Worm (Caenorhabditis elegans) whole organism, L4 larva: ENCODE data around the gene nhr-277.
A peak's percentile ranks its signal among the peaks of the same experiment; 100 is the strongest.
"Not testable (repeated sequence)": the region's sequence is repeated elsewhere in the genome, so short reads cannot be mapped to it uniquely, and the experiment has no call there.

Experiments
- D1046.2 ChIP-seq: fragments of 200-800 bp; sonication (Bioruptor generic); IDR thresholded peaks from 2 replicates; pipeline ENCODE4 v1.3.6; 2022; ENCODE audit warnings: missing genetic modification characterization, missing compliant biosample characterization
- F26F4.8 ChIP-seq: fragments of 200-800 bp; sonication (Bioruptor generic); conservative IDR thresholded peaks from 2 replicates; pipeline ENCODE4 v1.3.6; 2022; ENCODE audit warnings: missing genetic modification characterization, missing compliant biosample characterization
- F44E2.7 ChIP-seq: fragments of 200-800 bp; sonication (Bioruptor generic); IDR thresholded peaks from 2 replicates; pipeline ENCODE4 v2.1.2; 2022; ENCODE audit warnings: missing genetic modification characterization, missing compliant biosample characterization
- F49E8.2 ChIP-seq: sonication (generic microtip); optimal IDR thresholded peaks from 2 replicates; lab custom pipeline; 2016; ENCODE audit warnings: missing compliant biosample characterization, mild to moderate bottlenecking, missing genetic modification characterization, borderline replicate concordance
- T26A8.4 ChIP-seq: fragments of 200-800 bp; sonication (Bioruptor generic); IDR thresholded peaks from 2 replicates; pipeline ENCODE4 v1.3.6; 2022; ENCODE audit warnings: missing genetic modification characterization, missing compliant biosample characterization
- Y105C5A.15 ChIP-seq: fragments of 200-800 bp; sonication (Bioruptor generic); IDR thresholded peaks from 2 replicates; pipeline ENCODE4 v1.3.6; 2022; ENCODE audit warnings: missing genetic modification characterization, missing compliant biosample characterization
- Y48G9A.11 ChIP-seq: fragments of 200-800 bp; sonication (Bioruptor generic); IDR thresholded peaks from 2 replicates; pipeline ENCODE4 v1.3.6; 2022; ENCODE audit warnings: missing genetic modification reagents, missing genetic modification characterization, missing compliant biosample characterization
- Y75B8A.6 ChIP-seq: fragments of 200-800 bp; sonication (Bioruptor generic); IDR thresholded peaks from 2 replicates; pipeline ENCODE4 v1.3.6; 2022; ENCODE audit warnings: missing genetic modification reagents, missing genetic modification characterization, missing compliant biosample characterization
- ZK337.2 ChIP-seq: fragments of 200-800 bp; sonication (Bioruptor generic); IDR thresholded peaks from 2 replicates; pipeline ENCODE4 v1.3.6; 2022; ENCODE audit warnings: missing genetic modification reagents, missing genetic modification characterization, missing compliant biosample characterization
- aha-1 ChIP-seq: fragments of 150-350 bp; peaks from one replicate; lab custom pipeline; 2014; ENCODE audit warnings: missing biosample characterization, missing genetic modification characterization
- arid-1 ChIP-seq: fragments of 200-800 bp; sonication (Bioruptor generic); conservative IDR thresholded peaks from 2 replicates; pipeline ENCODE4 v1.3.6; 2022; ENCODE audit warnings: missing genetic modification reagents, missing genetic modification characterization, missing compliant biosample characterization
- attf-4 ChIP-seq: sonication (generic microtip); optimal IDR thresholded peaks from 3 replicates; lab custom pipeline; 2017; ENCODE audit warnings: missing biosample characterization, missing genetic modification characterization
- ceh-20 ChIP-seq: fragments of 200-800 bp; sonication (Bioruptor generic); IDR thresholded peaks from 2 replicates; pipeline ENCODE4 v1.3.6; 2022; ENCODE audit warnings: missing genetic modification reagents, missing genetic modification characterization, missing compliant biosample characterization
- ceh-44 ChIP-seq: fragments of 200-800 bp; sonication (Bioruptor generic); IDR thresholded peaks from 2 replicates; pipeline ENCODE4 v1.3.6; 2022; ENCODE audit warnings: missing genetic modification reagents, missing genetic modification characterization, missing compliant biosample characterization
- ces-1 ChIP-seq: fragments of 150-350 bp; sonication (generic microtip); optimal IDR thresholded peaks from 4 replicates; lab custom pipeline; 2014; ENCODE audit warnings: missing biosample characterization, missing genetic modification reagents, missing genetic modification characterization
- cey-2 ChIP-seq: sonication (generic microtip); optimal IDR thresholded peaks from 3 replicates; lab custom pipeline; 2017; ENCODE audit warnings: missing genetic modification characterization, mild to moderate bottlenecking, missing compliant biosample characterization, antibody characterized with exemption, borderline replicate concordance; ENCODE audit not compliant: insufficient read depth
- ctbp-1 ChIP-seq: fragments of 200-800 bp; sonication (Bioruptor generic); IDR thresholded peaks from 2 replicates; pipeline ENCODE4 v1.3.6; 2022; ENCODE audit warnings: missing genetic modification reagents, missing genetic modification characterization, missing compliant biosample characterization
- daf-12 ChIP-seq: fragments of 150-350 bp; optimal IDR thresholded peaks from 2 replicates; lab custom pipeline; 2014; ENCODE audit warnings: missing biosample characterization, missing genetic modification reagents, missing genetic modification characterization
- daf-8 ChIP-seq: fragments of 200-800 bp; sonication (Bioruptor generic); IDR thresholded peaks from 2 replicates; pipeline ENCODE4 v1.3.6; 2022; ENCODE audit warnings: missing genetic modification characterization, missing compliant biosample characterization
- dmd-6 ChIP-seq: fragments of 200-800 bp; sonication (Bioruptor generic); IDR thresholded peaks from 2 replicates; pipeline ENCODE4 v1.3.6; 2022; ENCODE audit warnings: missing genetic modification reagents, missing genetic modification characterization, missing compliant biosample characterization
- dmd-8 ChIP-seq: fragments of 200-800 bp; sonication (Bioruptor generic); IDR thresholded peaks from 2 replicates; pipeline ENCODE4 v1.3.6; 2022; ENCODE audit warnings: missing genetic modification characterization, missing compliant biosample characterization
- egl-43 ChIP-seq: fragments of 200-800 bp; sonication (Bioruptor generic); IDR thresholded peaks from 2 replicates; pipeline ENCODE4 v1.3.6; 2022; ENCODE audit warnings: missing genetic modification reagents, missing genetic modification characterization, missing compliant biosample characterization
- hmg-1.1 ChIP-seq: fragments of 200-800 bp; sonication (Bioruptor generic); IDR thresholded peaks from 2 replicates; pipeline ENCODE4 v1.3.6; 2022; ENCODE audit warnings: missing genetic modification reagents, missing genetic modification characterization, missing compliant biosample characterization
- lim-7 ChIP-seq: fragments of 200-800 bp; sonication (Bioruptor generic); IDR thresholded peaks from 2 replicates; pipeline ENCODE4 v1.3.6; 2022; ENCODE audit warnings: missing genetic modification characterization, missing compliant biosample characterization
- lin-1 ChIP-seq: fragments of 200-800 bp; sonication (Bioruptor generic); IDR thresholded peaks from 2 replicates; pipeline ENCODE4 v1.3.6; 2022; ENCODE audit warnings: missing genetic modification reagents, missing genetic modification characterization, missing compliant biosample characterization
- lin-15B ChIP-seq: fragments of 150-350 bp; sonication (generic microtip); optimal IDR thresholded peaks from 3 replicates; lab custom pipeline; 2014; ENCODE audit warnings: missing biosample characterization, missing genetic modification characterization
- lin-29 ChIP-seq: fragments of 200-800 bp; sonication (Bioruptor generic); IDR thresholded peaks from 2 replicates; pipeline ENCODE4 v1.3.6; 2022; ENCODE audit warnings: missing genetic modification reagents, missing genetic modification characterization, missing compliant biosample characterization
- lin-38 ChIP-seq: fragments of 200-800 bp; sonication (Bioruptor generic); IDR thresholded peaks from 2 replicates; pipeline ENCODE4 v1.3.6; 2022; ENCODE audit warnings: missing genetic modification reagents, missing genetic modification characterization, missing compliant biosample characterization
- madf-5 ChIP-seq, 2 experiments: fragments of 200-800 bp; sonication (Bioruptor generic); IDR thresholded peaks; 2 replicates each; pipeline ENCODE4 v1.3.6; 2022; ENCODE audit warnings: missing compliant biosample characterization in 2 of 2, missing genetic modification characterization in 2 of 2
- madf-9 ChIP-seq: fragments of 200-800 bp; sonication (Bioruptor generic); conservative IDR thresholded peaks from 2 replicates; pipeline ENCODE4 v1.3.6; 2022; ENCODE audit warnings: missing genetic modification reagents, missing genetic modification characterization, missing compliant biosample characterization
- mdt-29 ChIP-seq: fragments of 200-800 bp; sonication (Bioruptor generic); IDR thresholded peaks from 2 replicates; pipeline ENCODE4 v1.3.6; 2022; ENCODE audit warnings: missing genetic modification reagents, missing genetic modification characterization, missing compliant biosample characterization
- mxl-2 ChIP-seq: fragments of 200-800 bp; sonication (Bioruptor generic); conservative IDR thresholded peaks from 2 replicates; pipeline ENCODE4 v1.3.6; 2022; ENCODE audit warnings: missing genetic modification reagents, missing genetic modification characterization, missing compliant biosample characterization
- nhr-111 ChIP-seq: fragments of 200-800 bp; sonication (Bioruptor generic); optimal IDR thresholded peaks from 2 replicates; lab custom pipeline; 2018; ENCODE audit warnings: mild to moderate bottlenecking, missing genetic modification characterization, missing compliant biosample characterization
- nhr-237 ChIP-seq: sonication (generic microtip); optimal IDR thresholded peaks from 2 replicates; lab custom pipeline; 2017; ENCODE audit warnings: missing biosample characterization, missing genetic modification characterization
- nhr-41 ChIP-seq: fragments of 200-800 bp; sonication (Bioruptor generic); IDR thresholded peaks from 2 replicates; pipeline ENCODE4 v1.3.6; 2022; ENCODE audit warnings: missing genetic modification reagents, missing genetic modification characterization, missing compliant biosample characterization
- nhr-42 ChIP-seq: fragments of 200-800 bp; sonication (Bioruptor generic); IDR thresholded peaks from 2 replicates; pipeline ENCODE4 v1.3.6; 2022; ENCODE audit warnings: missing genetic modification characterization, missing compliant biosample characterization
- pha-4 ChIP-seq, 2 experiments: fragments of 150-350 bp in 1 of 2; fragments of 200-800 bp in 1 of 2; sonication (Bioruptor generic) in 1 of 2; IDR thresholded peaks in 1 of 2; optimal IDR thresholded peaks in 1 of 2; 2 replicates each; pipeline versions ENCODE4 v1.3.6 to Lab custom; 2014 to 2022; ENCODE audit warnings: missing genetic modification characterization in 2 of 2, missing genetic modification reagents in 2 of 2, missing biosample characterization in 1 of 2, missing compliant biosample characterization in 1 of 2
- php-3 ChIP-seq: fragments of 200-800 bp; sonication (Bioruptor generic); IDR thresholded peaks from 2 replicates; pipeline ENCODE4 v1.3.6; 2022; ENCODE audit warnings: missing genetic modification reagents, missing genetic modification characterization, missing compliant biosample characterization
- saeg-2 ChIP-seq: fragments of 200-800 bp; sonication (Bioruptor generic); IDR thresholded peaks from 2 replicates; pipeline ENCODE4 v1.3.6; 2022; ENCODE audit warnings: missing genetic modification reagents, missing genetic modification characterization, missing compliant biosample characterization
- snpc-1.2 ChIP-seq: fragments of 200-800 bp; sonication (Bioruptor generic); IDR thresholded peaks from 2 replicates; pipeline ENCODE4 v1.3.6; 2022; ENCODE audit warnings: missing genetic modification reagents, missing genetic modification characterization, missing compliant biosample characterization
- tra-1 ChIP-seq: fragments of 200-800 bp; sonication (Bioruptor generic); IDR thresholded peaks from 2 replicates; pipeline ENCODE4 v1.3.6; 2022; ENCODE audit warnings: missing genetic modification reagents, missing genetic modification characterization, missing compliant biosample characterization
- vab-7 ChIP-seq: fragments of 200-800 bp; sonication (Bioruptor generic); IDR thresholded peaks from 2 replicates; pipeline ENCODE4 v1.3.6; 2022; ENCODE audit warnings: missing genetic modification reagents, missing genetic modification characterization, missing compliant biosample characterization
- zfp-3 ChIP-seq: fragments of 200-800 bp; sonication (Bioruptor generic); conservative IDR thresholded peaks from 2 replicates; pipeline ENCODE4 v1.3.6; 2022; ENCODE audit warnings: missing genetic modification reagents, missing genetic modification characterization, missing compliant biosample characterization
- zip-11 ChIP-seq: fragments of 200-800 bp; sonication (Bioruptor generic); IDR thresholded peaks from 2 replicates; pipeline ENCODE4 v1.3.6; 2022; ENCODE audit warnings: missing genetic modification characterization, missing compliant biosample characterization

The nhr-277 gene

ce11 chrIV:2740035-2740434 is 2.8 kb upstream of the nhr-277 start:
- TF ChIP-seq tra-1 (peak; percentile 89), pha-4 (GFP tag; IDR thresholded peaks at IDR 0.05; lab: Robert Waterston, UW) (peak; percentile 94), lin-38 (peak; percentile 85), hmg-1.1 (GFP tag; lab: Robert Waterston, UW) (peak; percentile 88), dmd-8 (GFP tag; lab: Robert Waterston, UW) (peak; percentile 99), Y48G9A.11 (GFP tag; lab: Robert Waterston, UW) (peak; percentile 84), ceh-44 (GFP tag; lab: Robert Waterston, UW) (peak; percentile 88), lim-7 (GFP tag; lab: Robert Waterston, UW) (peak; percentile 99), nhr-41 (peak; percentile 92), ZK337.2 (GFP tag; lab: Robert Waterston, UW) (peak; percentile 87), zfp-3 (peak; percentile 33; the same call in 1 of the 2 replicates), snpc-1.2 (GFP tag; lab: Robert Waterston, UW) (peak; percentile 84), php-3 (GFP tag; lab: Robert Waterston, UW) (peak; percentile 81), T26A8.4 (GFP tag; lab: Robert Waterston, UW) (peak; percentile 78), D1046.2 (GFP tag; lab: Robert Waterston, UW) (peak; percentile 92), F44E2.7 (peak; percentile 98), daf-8 (GFP tag; lab: Robert Waterston, UW) (peak; percentile 21; the same call in 1 of the 2 replicates), nhr-42 (GFP tag; lab: Robert Waterston, UW) (peak; percentile 79), vab-7 (GFP tag; lab: Robert Waterston, UW) (peak; percentile 97), Y75B8A.6 (GFP tag; lab: Robert Waterston, UW) (peak; percentile 72; the same call in 1 of the 2 replicates), saeg-2 (GFP tag; lab: Robert Waterston, UW) (peak; percentile 85), lin-29 (peak; percentile 79), Y105C5A.15 (GFP tag; lab: Robert Waterston, UW) (peak; percentile 95), F26F4.8 (peak; percentile 97), mxl-2 (GFP tag; lab: Robert Waterston, UW) (peak; percentile 81), madf-5 (GFP tag; IDR thresholded peaks at IDR 0.05; lab: Robert Waterston, UW) (peak; percentile 90 to 93), arid-1 (GFP tag; lab: Robert Waterston, UW) (peak; percentile 92), madf-9 (GFP tag; lab: Robert Waterston, UW) (peak; percentile 90), dmd-6 (GFP tag; lab: Robert Waterston, UW) (peak; percentile 65), ceh-20 (GFP tag; lab: Robert Waterston, UW) (peak; percentile 73; the same call in 1 of the 2 replicates), mdt-29 (GFP tag; lab: Robert Waterston, UW) (peak; percentile 81), lin-1 (peak; percentile 89), egl-43 (GFP tag; lab: Robert Waterston, UW) (peak; percentile 97), zip-11 (GFP tag; lab: Robert Waterston, UW) (peak; percentile 88; the same call in 1 of the 2 replicates), ctbp-1 (peak; percentile 90)
- not testable (repeated sequence) for TF ChIP-seq pha-4 (tag; optimal IDR thresholded peaks at IDR 0.05; lab: Kevin White, UChicago)

ce11 chrIV:2747385-2748007 is 4.7 kb downstream of the nhr-277 start:
- TF ChIP-seq lin-15B, result no peak
- no peak for TF ChIP-seq D1046.2 (GFP tag; lab: Robert Waterston, UW)
- no peak for TF ChIP-seq Y105C5A.15 (GFP tag; lab: Robert Waterston, UW)
- TF ChIP-seq F49E8.2 (tag; lab: Kevin White, UChicago), result no peak
- TF ChIP-seq lin-38, result peak; percentile 35; the same call in 1 of the 2 replicates
- TF ChIP-seq ces-1 (GFP tag; lab: Kevin White, UChicago), result no peak
- TF ChIP-seq lin-1, result no peak
- TF ChIP-seq attf-4 (tag; lab: Kevin White, UChicago), result no peak
- no peak for TF ChIP-seq daf-12 (tag; lab: Kevin White, UChicago)
- no peak for TF ChIP-seq mdt-29 (GFP tag; lab: Robert Waterston, UW)
- no peak for TF ChIP-seq cey-2 (tag; lab: Kevin White, UChicago)
- TF ChIP-seq aha-1 (tag; lab: Kevin White, UChicago), result peak; percentile 54
- no peak for TF ChIP-seq nhr-111 (GFP tag; lab: Kevin White, UChicago)
- TF ChIP-seq nhr-237 (tag; lab: Kevin White, UChicago), result no peak
- TF ChIP-seq, all 104 proteins: peak for 2
